Fruit fly (Drosophila melanogaster) Kc167 (cell line): Measurements from ENCODE around the gene Rpp20.

Source experiments
- Myc ChIP-seq: fragments of >200 bp; optimal IDR thresholded peaks from 2 replicates; lab custom pipeline; 2017; ENCODE audit warnings: missing external identifiers
- Sin3A ChIP-seq: fragments of >200 bp; optimal IDR thresholded peaks from 2 replicates; lab custom pipeline; 2018; ENCODE audit warnings: missing external identifiers
- h ChIP-seq: fragments of >200 bp; optimal IDR thresholded peaks from 3 replicates; lab custom pipeline; 2018; ENCODE audit warnings: missing external identifiers
- insv ChIP-seq: fragments of >200 bp; optimal IDR thresholded peaks from 3 replicates; lab custom pipeline; 2018; ENCODE audit warnings: missing external identifiers
- psq ChIP-seq: fragments of >200 bp; optimal IDR thresholded peaks from 2 replicates; lab custom pipeline; 2017; ENCODE audit warnings: missing external identifiers

DNA sequence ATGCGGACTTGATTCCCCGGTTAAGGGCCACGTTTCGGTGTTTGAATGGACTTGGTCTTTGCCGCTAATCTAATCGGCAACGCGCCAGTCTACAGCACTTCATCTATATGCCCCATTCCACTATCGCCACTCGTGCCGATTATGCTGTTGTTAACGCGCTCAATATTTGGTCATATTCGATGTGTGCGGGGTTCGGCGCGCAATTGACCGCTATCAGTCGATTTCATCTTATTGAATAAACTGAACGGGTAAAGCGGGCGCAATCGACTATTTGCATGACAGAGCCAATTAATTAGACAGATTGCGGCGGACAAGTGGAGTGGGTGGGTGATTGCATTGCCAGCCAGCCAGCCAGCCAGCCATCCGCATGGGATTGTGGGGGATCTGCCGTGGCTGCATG is 8.1 kb downstream of the Rpp20 start:
- TF ChIP-seq psq (lab: Kevin White, UChicago) (no peak), h (no peak), insv (lab: Kevin White, UChicago) (no peak), Myc (lab: Kevin White, UChicago) (no peak), Sin3A (lab: Kevin White, UChicago) (no peak)
